Worm (Caenorhabditis elegans) whole organism, young adult: ENCODE results near the gene hst-2.

Source experiments
- D2030.7 ChIP-seq: fragments of 200-800 bp; sonication (Bioruptor generic); IDR thresholded peaks from 2 replicates; pipeline ENCODE4 v1.3.6; 2022; ENCODE audit warnings: missing genetic modification reagents, missing genetic modification characterization, missing compliant biosample characterization
- F57A8.1 ChIP-seq: fragments of 200-800 bp; sonication (Bioruptor generic); optimal IDR thresholded peaks from 2 replicates; lab custom pipeline; 2018; ENCODE audit warnings: mild to moderate bottlenecking, missing genetic modification characterization, moderate library complexity, missing compliant biosample characterization
- Y53G8AR.9 ChIP-seq: fragments of 200-800 bp; sonication (Bioruptor generic); conservative IDR thresholded peaks from 2 replicates; pipeline ENCODE4 v1.3.6; 2022; ENCODE audit warnings: missing genetic modification reagents, missing genetic modification characterization, missing compliant biosample characterization
- Y56A3A.18 ChIP-seq: fragments of 200-800 bp; sonication (Bioruptor generic); IDR thresholded peaks from 2 replicates; pipeline ENCODE4 v1.3.6; 2022; ENCODE audit warnings: missing genetic modification reagents, missing genetic modification characterization, missing compliant biosample characterization
- ceh-27 ChIP-seq: fragments of 200-800 bp; sonication (Bioruptor generic); optimal IDR thresholded peaks from 2 replicates; lab custom pipeline; 2018; ENCODE audit warnings: mild to moderate bottlenecking, missing genetic modification characterization, moderate library complexity, missing compliant biosample characterization
- ets-4 ChIP-seq: fragments of 200-800 bp; sonication (Bioruptor generic); optimal IDR thresholded peaks from 2 replicates; lab custom pipeline; 2018; ENCODE audit warnings: mild to moderate bottlenecking, missing genetic modification characterization, missing compliant biosample characterization
- lin-26 ChIP-seq: fragments of 200-800 bp; sonication (Bioruptor generic); IDR thresholded peaks from 2 replicates; pipeline ENCODE4 v1.3.6; 2022; ENCODE audit warnings: missing genetic modification reagents, missing genetic modification characterization, missing compliant biosample characterization
- nfya-1 ChIP-seq: sonication (generic microtip); optimal IDR thresholded peaks from 2 replicates; lab custom pipeline; 2017; ENCODE audit warnings: antibody characterized with exemption, missing compliant biosample characterization, missing genetic modification characterization, borderline replicate concordance; ENCODE audit not compliant: insufficient read depth
- snpc-4 ChIP-seq, 5 experiments: fragments of 150-350 bp in 1 of 5; sonication (generic microtip) in 4 of 5; optimal IDR thresholded peaks; 2 replicates each; lab custom pipeline; 2014 to 2018; ENCODE audit warnings: missing genetic modification characterization in 5 of 5, missing biosample characterization in 3 of 5, antibody characterized with exemption in 2 of 5, mild to moderate bottlenecking in 2 of 5, missing compliant biosample characterization in 2 of 5, missing genotype in 2 of 5, moderate library complexity in 2 of 5, missing genetic modification reagents in 1 of 5

- TF ChIP-seq Y56A3A.18 (GFP tag; lab: Robert Waterston, UW) (no peak), snpc-4 (GFP tag; optimal IDR thresholded peaks at IDR 0.05; lab: Kevin White, UChicago) (no peak), snpc-4 (tag; optimal IDR thresholded peaks at IDR 0.05; lab: Kevin White, UChicago) (no peak), ets-4 (GFP tag; lab: Kevin White, UChicago) (no peak), nfya-1 (tag; lab: Kevin White, UChicago) (no peak), F57A8.1 (GFP tag; lab: Kevin White, UChicago) (no peak), ceh-27 (no peak), Y53G8AR.9 (GFP tag; lab: Robert Waterston, UW) (no peak), lin-26 (no peak), D2030.7 (GFP tag; lab: Robert Waterston, UW) (no peak)
Measured at ce11 chrX:11196741-11197140, 10.2 kb downstream of the hst-2 start, which contains the start of gene C34F6.1.
